Worm (Caenorhabditis elegans): ENCODE results near the gene ZK757.10.

Gene ZK757.10

DNA sequence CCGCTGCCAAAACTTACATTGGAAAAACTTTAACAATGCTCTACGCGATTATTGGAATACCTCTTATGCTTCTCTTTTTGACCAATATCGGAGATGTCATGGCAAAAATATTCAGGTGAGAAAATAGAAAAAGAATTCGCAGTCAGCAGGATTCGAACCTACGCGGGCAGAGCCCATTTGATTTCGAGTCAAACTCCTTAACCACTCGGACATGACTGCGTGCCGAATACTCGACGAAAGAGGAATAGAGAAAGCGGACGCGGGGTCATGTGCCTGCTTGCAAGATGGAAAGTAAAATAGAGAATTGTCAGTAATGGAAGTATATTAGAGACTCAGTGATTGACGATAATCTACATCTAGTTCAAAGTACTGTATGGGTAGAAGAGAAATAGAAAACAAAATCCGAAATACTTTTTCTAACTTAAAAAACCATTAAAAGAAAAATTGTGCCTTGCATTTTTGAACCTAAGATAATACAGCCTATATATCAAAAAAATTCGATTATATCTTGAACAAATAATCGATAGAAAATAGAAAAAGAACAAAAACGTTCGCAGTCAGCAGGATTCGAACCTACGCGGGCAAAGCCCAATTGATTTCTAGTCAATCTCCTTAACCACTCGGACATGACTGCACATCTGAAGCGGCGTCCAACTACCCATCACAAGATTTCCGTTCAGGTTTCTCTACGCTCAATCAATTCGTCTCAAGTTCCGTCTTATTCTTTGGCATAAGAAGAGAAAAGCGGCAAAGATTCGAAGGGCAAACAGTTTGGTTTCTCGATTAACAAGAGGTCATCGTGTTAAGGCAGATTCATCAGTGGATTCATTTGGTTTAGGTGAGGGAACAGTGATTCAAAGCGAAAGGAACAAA lies 15.3 kb upstream of the ZK757.10 start (continued):
- TF ChIP-seq dmd-6 (GFP tag; IDR thresholded peaks at IDR 0.05) (peak; percentile 71), lin-39 (tag; optimal IDR thresholded peaks at IDR 0.05) (no peak), mes-2 (tag; optimal IDR thresholded peaks at IDR 0.05; ENCODE audit: poor library complexity, severe bottlenecking) (peak; percentile 87), hlh-11 (tag; optimal IDR thresholded peaks at IDR 0.05) (peak; percentile 30), ces-1 (GFP tag; optimal IDR thresholded peaks at IDR 0.05) (no peak), lir-3 (tag; optimal IDR thresholded peaks at IDR 0.05) (no peak), jun-1 (tag; optimal IDR thresholded peaks at IDR 0.05) (no peak), R02D3.7 (tag; optimal IDR thresholded peaks at IDR 0.05) (no peak), pqm-1 (tag; optimal IDR thresholded peaks at IDR 0.05) (no peak), aly-2 (tag; optimal IDR thresholded peaks at IDR 0.05) (no peak), nhr-102 (tag; optimal IDR thresholded peaks at IDR 0.05) (peak; percentile 17), F26F4.8 (GFP tag; conservative IDR thresholded peaks at IDR 0.05) (peak; percentile 64; the same call in 1 of the 2 replicates), ctbp-1 (GFP tag; IDR thresholded peaks at IDR 0.05) (peak; percentile 76), mdt-29 (GFP tag; IDR thresholded peaks at IDR 0.05) (peak; percentile 76), zip-11 (GFP tag; IDR thresholded peaks at IDR 0.05) (0 out of 2 replicates have a peak, but pooled peaks have one; percentile 5), daf-12 (tag; optimal IDR thresholded peaks at IDR 0.05) (no peak), nhr-48 (tag; optimal IDR thresholded peaks at IDR 0.05) (peak; percentile 34), set-16 (GFP tag; IDR thresholded peaks at IDR 0.05) (no peak), zfp-3 (GFP tag; conservative IDR thresholded peaks at IDR 0.05) (peak; percentile 71), Y48G9A.11 (GFP tag; IDR thresholded peaks at IDR 0.05) (peak; percentile 65; the same call in 1 of the 2 replicates)

DNA sequence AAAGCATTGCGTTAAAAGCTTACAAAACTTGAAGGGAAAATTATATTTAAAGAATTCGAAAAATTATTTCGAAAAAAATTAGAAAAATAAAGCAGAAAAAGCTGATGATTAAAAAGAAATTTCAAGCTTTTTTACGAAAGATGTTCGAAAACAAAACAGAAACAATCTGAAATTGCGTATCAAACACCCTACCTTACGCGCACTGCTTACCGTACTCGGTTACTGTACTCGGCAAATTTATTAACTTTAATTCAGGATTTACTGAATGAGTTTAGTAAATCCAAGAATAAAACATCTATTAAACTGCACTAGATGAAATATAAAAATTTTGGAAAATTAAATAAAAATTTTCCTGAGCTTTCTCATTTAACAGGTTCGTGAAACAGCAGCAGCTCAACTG lies 14.6 kb upstream of the ZK757.10 start:
- TF ChIP-seq jun-1 (tag; optimal IDR thresholded peaks at IDR 0.05) (no peak), lsy-2 (tag; optimal IDR thresholded peaks at IDR 0.05) (peak in 1 of 2 experiments; percentile 56), attf-4 (tag; optimal IDR thresholded peaks at IDR 0.05) (no peak)

DNA sequence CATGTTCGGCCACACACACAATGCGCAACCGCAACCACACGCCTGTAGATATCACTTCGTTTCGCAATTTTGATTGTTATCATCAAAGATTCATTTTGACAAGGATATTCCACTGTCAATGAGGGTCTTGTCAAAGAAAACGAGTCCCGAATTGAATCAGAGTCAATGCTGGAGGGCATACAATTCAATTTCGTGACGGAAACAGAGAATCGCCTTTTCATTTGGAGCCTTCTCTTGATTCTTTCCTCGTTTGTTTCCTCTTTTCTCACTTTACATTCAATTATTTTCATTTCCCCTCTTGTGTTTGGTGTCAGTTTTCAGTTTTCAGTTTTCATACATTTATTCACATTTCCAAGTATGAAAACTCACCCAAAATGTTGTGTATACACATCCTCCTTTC lies 9.7 kb upstream of the ZK757.10 start:
- TF ChIP-seq ztf-11 (tag; optimal IDR thresholded peaks at IDR 0.05) (no peak), dmd-9 (GFP tag; IDR thresholded peaks at IDR 0.05) (no peak), lin-39 (tag; optimal IDR thresholded peaks at IDR 0.05) (no peak), hif-1 (tag; optimal IDR thresholded peaks at IDR 0.05) (no peak), nhr-10 (tag; optimal IDR thresholded peaks at IDR 0.05) (no peak), zag-1 (tag; optimal IDR thresholded peaks at IDR 0.05) (no peak), nhr-25 (tag; optimal IDR thresholded peaks at IDR 0.05; ENCODE audit: borderline replicate concordance, insufficient read depth) (no peak), ceh-32 (tag; optimal IDR thresholded peaks at IDR 0.05; ENCODE audit: poor library complexity) (no peak), T26A8.4 (GFP tag; IDR thresholded peaks at IDR 0.05) (no peak), nhr-111 (GFP tag; optimal IDR thresholded peaks at IDR 0.05) (no peak), nhr-42 (GFP tag; IDR thresholded peaks at IDR 0.05) (no peak), daf-12 (tag; optimal IDR thresholded peaks at IDR 0.05) (no peak), ces-1 (GFP tag; optimal IDR thresholded peaks at IDR 0.05) (peak; percentile 51), dmd-6 (GFP tag; IDR thresholded peaks at IDR 0.05) (0 out of 2 replicates have a peak, but pooled peaks have one; percentile 16), mxl-3 (GFP tag; optimal IDR thresholded peaks at IDR 0.05) (peak; percentile 12), F44E2.7 (GFP tag; IDR thresholded peaks at IDR 0.05) (no peak), lir-3 (tag; optimal IDR thresholded peaks at IDR 0.05) (no peak), snpc-1.2 (GFP tag; IDR thresholded peaks at IDR 0.05) (no peak), nhr-41 (GFP tag; IDR thresholded peaks at IDR 0.05) (no peak), nhr-48 (tag; optimal IDR thresholded peaks at IDR 0.05) (no peak), nhr-11 (tag; optimal IDR thresholded peaks at IDR 0.05) (no peak), hlh-30 (tag; optimal IDR thresholded peaks at IDR 0.05; ENCODE audit: insufficient read depth) (peak; percentile 10), fkh-10 (GFP tag; optimal IDR thresholded peaks at IDR 0.05) (peak; percentile 22)
